Worm (Caenorhabditis elegans): Measurements from ENCODE around the gene trx-5.

DNA sequence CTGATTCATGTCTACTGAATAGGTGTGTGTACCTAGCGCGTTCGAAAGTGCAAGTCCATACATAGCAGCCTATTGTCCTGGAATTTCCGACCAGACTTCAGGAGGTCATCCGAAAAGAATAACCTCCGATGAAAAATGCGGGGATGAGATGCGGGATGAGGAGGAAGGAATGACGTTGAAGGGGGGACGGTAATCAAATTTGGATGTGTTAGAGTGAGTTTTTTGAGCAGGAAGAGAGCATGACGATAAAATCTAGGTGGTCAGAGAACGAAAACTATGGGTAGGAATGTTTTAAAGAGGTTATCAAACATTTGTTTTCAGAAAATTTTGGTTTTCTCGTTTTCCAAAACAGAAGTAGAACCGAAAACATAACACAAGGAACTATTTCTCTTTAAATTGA, 48.2 kb downstream of the trx-5 start:
- peak; percentile 94 for TF ChIP-seq fkh-10 (GFP tag; optimal IDR thresholded peaks at IDR 0.05)
- no peak for TF ChIP-seq nhr-12 (tag; optimal IDR thresholded peaks at IDR 0.05)
- no peak for TF ChIP-seq ama-1 (optimal IDR thresholded peaks at IDR 0.05)
